Fruit fly (Drosophila melanogaster) whole organism, wandering third instar larva: ENCODE results near the gene Aatf.

Experiments used
- Abd-B ChIP-seq: fragments of >200 bp; optimal IDR thresholded peaks from 2 replicates; lab custom pipeline; 2017; ENCODE audit warnings: missing biosample characterization, missing genetic modification characterization
- CG32264 ChIP-seq: fragments of 200-800 bp; sonication (Bioruptor generic); optimal IDR thresholded peaks from 2 replicates; lab custom pipeline; 2016; ENCODE audit warnings: missing biosample characterization, missing genetic modification characterization
- CrebA ChIP-seq: fragments of 200-800 bp; sonication (Bioruptor generic); optimal IDR thresholded peaks from 2 replicates; lab custom pipeline; 2016; ENCODE audit warnings: missing biosample characterization, mild to moderate bottlenecking, missing genetic modification characterization, borderline replicate concordance
- Dfd ChIP-seq: fragments of >200 bp; optimal IDR thresholded peaks from 2 replicates; lab custom pipeline; 2017; ENCODE audit warnings: missing biosample characterization, missing genetic modification characterization
- Dif ChIP-seq: fragments of 200-275, 200-300 bp; sonication (Bioruptor generic); optimal IDR thresholded peaks from 2 replicates; lab custom pipeline; 2018; ENCODE audit warnings: missing biosample characterization, missing genetic modification characterization; ENCODE audit not compliant: partially characterized antibody
- GATAd ChIP-seq: sonication (Bioruptor generic); optimal IDR thresholded peaks from 2 replicates; lab custom pipeline; 2016; ENCODE audit warnings: missing biosample characterization, missing genetic modification characterization
- HLH106 ChIP-seq: fragments of 200-800 bp; optimal IDR thresholded peaks from 3 replicates; lab custom pipeline; 2019; ENCODE audit warnings: missing biosample characterization, mild to moderate bottlenecking, missing genetic modification characterization, moderate library complexity
- Hr78 ChIP-seq: fragments of >200 bp; optimal IDR thresholded peaks from 2 replicates; lab custom pipeline; 2017; ENCODE audit warnings: missing biosample characterization, missing genetic modification characterization
- Hr83 ChIP-seq: fragments of 200-300 bp; sonication (Bioruptor generic); optimal IDR thresholded peaks from 2 replicates; lab custom pipeline; 2016; ENCODE audit warnings: missing biosample characterization, mild to moderate bottlenecking, missing genetic modification characterization, moderate library complexity; ENCODE audit not compliant: poor library complexity, severe bottlenecking
- Jra ChIP-seq: sonication (Bioruptor generic); optimal IDR thresholded peaks from 2 replicates; lab custom pipeline; 2016; ENCODE audit warnings: missing biosample characterization, missing genetic modification characterization
- Myc ChIP-seq: fragments of >200 bp; optimal IDR thresholded peaks from 2 replicates; lab custom pipeline; 2017
- N ChIP-seq: fragments of >200 bp; optimal IDR thresholded peaks from 2 replicates; lab custom pipeline; 2018; ENCODE audit warnings: missing biosample characterization, missing external identifiers, missing genetic modification characterization
- OdsH ChIP-seq: fragments of 200-800 bp; sonication (Bioruptor generic); optimal IDR thresholded peaks from 2 replicates; lab custom pipeline; 2016; ENCODE audit warnings: missing biosample characterization, mild to moderate bottlenecking, missing genetic modification characterization
- Rel ChIP-seq, 2 experiments: fragments of 200-800 bp; sonication (Bioruptor generic) in 1 of 2; optimal IDR thresholded peaks; 2 replicates in 1 of 2; 3 replicates in 1 of 2; lab custom pipeline; 2016 to 2019; ENCODE audit warnings: mild to moderate bottlenecking in 2 of 2, missing biosample characterization in 2 of 2, missing genetic modification characterization in 2 of 2, moderate library complexity in 1 of 2
- Sp1 ChIP-seq: fragments of 200-800 bp; sonication (Bioruptor generic); optimal IDR thresholded peaks from 3 replicates; lab custom pipeline; 2019; ENCODE audit warnings: missing biosample characterization, mild to moderate bottlenecking, missing genetic modification characterization, moderate library complexity
- Vsx2 ChIP-seq: fragments of 200-300, 225-300 bp; sonication (Bioruptor generic); optimal IDR thresholded peaks from 2 replicates; lab custom pipeline; 2018; ENCODE audit warnings: missing biosample characterization, missing genetic modification characterization; ENCODE audit not compliant: partially characterized antibody
- br ChIP-seq: fragments of 200-800 bp; sonication (Bioruptor generic); optimal IDR thresholded peaks from 2 replicates; lab custom pipeline; 2016; ENCODE audit warnings: missing biosample characterization, missing genetic modification characterization
- dl ChIP-seq, 2 experiments: fragments of 175-275, 200-275 bp in 1 of 2; fragments of 200-275 bp in 1 of 2; sonication (Bioruptor generic); optimal IDR thresholded peaks; lab custom pipeline; 2018; ENCODE audit warnings: mild to moderate bottlenecking in 2 of 2, missing biosample characterization in 2 of 2, missing genetic modification characterization in 2 of 2, moderate library complexity in 2 of 2; ENCODE audit not compliant: partially characterized antibody in 2 of 2, insufficient read depth in 1 of 2
- dmrt93B ChIP-seq: fragments of 200-800 bp; sonication (Bioruptor generic); optimal IDR thresholded peaks from 2 replicates; lab custom pipeline; 2018; ENCODE audit warnings: missing biosample characterization, mild to moderate bottlenecking, missing genetic modification characterization
- dsf ChIP-seq: sonication (Bioruptor generic); optimal IDR thresholded peaks from 2 replicates; lab custom pipeline; 2016; ENCODE audit warnings: missing biosample characterization, missing genetic modification characterization, borderline replicate concordance
- ey ChIP-seq: fragments of 200-800 bp; sonication (Bioruptor generic); optimal IDR thresholded peaks from 2 replicates; lab custom pipeline; 2016; ENCODE audit warnings: missing biosample characterization, missing genetic modification characterization
- foxo ChIP-seq, 2 experiments: fragments of 200-800 bp; sonication (Bioruptor generic); optimal IDR thresholded peaks; 2 replicates in 1 of 2; 3 replicates in 1 of 2; lab custom pipeline; 2016 to 2017; ENCODE audit warnings: missing biosample characterization in 2 of 2, missing genetic modification characterization in 2 of 2
- fru ChIP-seq: fragments of 200-800 bp; sonication (Bioruptor generic); optimal IDR thresholded peaks from 3 replicates; lab custom pipeline; 2016; ENCODE audit warnings: missing biosample characterization, mild to moderate bottlenecking, missing genetic modification characterization
- h ChIP-seq: fragments of 200-800 bp; sonication (Bioruptor generic); optimal IDR thresholded peaks from 3 replicates; lab custom pipeline; 2016; ENCODE audit warnings: missing biosample characterization, mild to moderate bottlenecking, missing genetic modification characterization
- sage ChIP-seq: fragments of 200-800 bp; sonication (Bioruptor generic); optimal IDR thresholded peaks from 2 replicates; lab custom pipeline; 2016; ENCODE audit warnings: missing biosample characterization, mild to moderate bottlenecking, missing genetic modification characterization
- tai ChIP-seq: sonication (Bioruptor generic); optimal IDR thresholded peaks from 2 replicates; lab custom pipeline; 2016; ENCODE audit warnings: missing biosample characterization, missing genetic modification characterization
- woc ChIP-seq: sonication (Bioruptor generic); optimal IDR thresholded peaks from 2 replicates; lab custom pipeline; 2016; ENCODE audit warnings: missing biosample characterization, mild to moderate bottlenecking, missing genetic modification characterization

Gene Aatf

DNA sequence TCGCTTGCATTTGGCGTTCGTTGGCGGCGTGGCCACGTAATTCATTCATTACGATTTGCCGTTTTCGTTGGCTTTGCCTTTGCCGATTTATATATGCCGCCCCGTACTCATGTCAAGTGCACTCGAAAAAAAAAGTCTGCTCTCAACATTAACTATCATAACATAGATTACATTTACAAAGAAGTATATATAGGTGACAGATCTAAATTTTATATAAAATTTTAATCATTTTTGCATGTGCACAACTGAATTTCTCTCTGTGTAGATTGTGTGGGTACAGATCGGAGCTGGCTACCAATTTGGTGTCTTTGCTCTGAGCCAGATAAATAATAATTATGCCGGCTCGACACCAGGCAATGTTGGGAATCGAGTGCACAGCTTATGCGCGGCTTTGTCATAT is 19.0 kb upstream of the Aatf start (continued):
- TF ChIP-seq GATAd (no peak), tai (GFP tag; lab: Kevin White, UChicago) (no peak), dl (GFP tag; optimal IDR thresholded peaks at IDR 0.05; lab: Kevin White, UChicago; ENCODE audit: insufficient read depth in 1 of 2, partially characterized antibody in 2 of 2) (no peak), ey (GFP tag; lab: Kevin White, UChicago) (peak; percentile 63), Rel (GFP tag; optimal IDR thresholded peaks at IDR 0.05; lab: Kevin White, UChicago) (no peak), Rel (tag; optimal IDR thresholded peaks at IDR 0.05; lab: Kevin White, UChicago) (no peak), Sp1 (GFP tag; lab: Kevin White, UChicago) (peak; percentile 52), Hr78 (GFP tag; lab: Kevin White, UChicago) (no peak), Abd-B (GFP tag; lab: Kevin White, UChicago) (no peak), dmrt93B (GFP tag; lab: Kevin White, UChicago) (peak; percentile 31)

dm6 chr2L:6700742-6701141 is 16.7 kb upstream of the Aatf start:
- TF ChIP-seq Sp1 (GFP tag; lab: Kevin White, UChicago) (no peak), N (GFP tag; lab: Kevin White, UChicago) (no peak), OdsH (no peak), dl (GFP tag; optimal IDR thresholded peaks at IDR 0.05; lab: Kevin White, UChicago; ENCODE audit: insufficient read depth in 1 of 2, partially characterized antibody in 2 of 2) (no peak), Dif (GFP tag; lab: Kevin White, UChicago) (no peak), ey (GFP tag; lab: Kevin White, UChicago) (no peak), dsf (no peak), Hr83 (no peak), Vsx2 (GFP tag; lab: Kevin White, UChicago) (no peak), br (GFP tag; lab: Kevin White, UChicago) (no peak), Dfd (no peak), Abd-B (GFP tag; lab: Kevin White, UChicago) (no peak), foxo (GFP tag; optimal IDR thresholded peaks at IDR 0.05; lab: Kevin White, UChicago) (no peak), CG32264 (GFP tag; lab: Kevin White, UChicago) (no peak), fru (GFP tag; lab: Kevin White, UChicago) (no peak), Myc (lab: Kevin White, UChicago) (no peak), dmrt93B (GFP tag; lab: Kevin White, UChicago) (no peak), sage (no peak)

dm6 chr2L:6701409-6702199 is 15.8 kb upstream of the Aatf start:
- TF ChIP-seq Hr83 (no peak), fru (GFP tag; lab: Kevin White, UChicago) (peak; percentile 16), h (GFP tag; lab: Kevin White, UChicago) (peak; percentile 5), foxo (GFP tag; optimal IDR thresholded peaks at IDR 0.05; lab: Kevin White, UChicago) (peak in 1 of 2 experiments; percentile 5)

- TF ChIP-seq dmrt93B (GFP tag; lab: Kevin White, UChicago) (no peak), Jra (GFP tag; lab: Kevin White, UChicago) (no peak), Myc (lab: Kevin White, UChicago) (no peak), woc (GFP tag; lab: Kevin White, UChicago) (no peak), fru (GFP tag; lab: Kevin White, UChicago) (no peak), Hr83 (no peak), ey (GFP tag; lab: Kevin White, UChicago) (no peak)
These were observed 12.3 kb upstream of the Aatf start for dm6 chr2L:6705081-6705480.

dm6 chr2L:6706368-6706919 is 11.0 kb upstream of the Aatf start:
- TF ChIP-seq CrebA (GFP tag; lab: Kevin White, UChicago) (no peak), HLH106 (tag; lab: Kevin White, UChicago) (no peak)
